Fruit fly (Drosophila melanogaster): Measurements from ENCODE around the gene CG14238.

dm6 chr3R:26499136-26499535 is 41.1 kb downstream of the CG14238 start:
- TF ChIP-seq CG8478 (optimal IDR thresholded peaks at IDR 0.05), result no peak
- TF ChIP-seq CTCF (optimal IDR thresholded peaks at IDR 0.05), result no peak

Data from S2 (cell line).